Worm (Caenorhabditis elegans): Measurements from ENCODE around the gene Y55F3BR.11.

The Y55F3BR.11 gene

ce11 chrIV:854357-855269 lies at the start of gene Y55F3BR.11, which contains the start of gene lem-4:
Gene Y55F3BR.11 (plus strand): TSS chrIV:855219.
Gene lem-4 (minus strand): TSS chrIV:854780.
- TF ChIP-seq sdz-12 (GFP tag; optimal IDR thresholded peaks at IDR 0.05) = no peak
- TF ChIP-seq zfp-2 (tag; optimal IDR thresholded peaks at IDR 0.05) = no peak
- no peak for TF ChIP-seq pha-4 (GFP tag; IDR thresholded peaks at IDR 0.05)
- no peak for TF ChIP-seq pha-4 (tag; optimal IDR thresholded peaks at IDR 0.05)
- TF ChIP-seq lin-13 (GFP tag; optimal IDR thresholded peaks at IDR 0.05) = no peak
- no peak for TF ChIP-seq daf-19 (GFP tag; conservative IDR thresholded peaks at IDR 0.05)
- TF ChIP-seq pqm-1 (tag; optimal IDR thresholded peaks at IDR 0.05) = peak; percentile 30
- no peak for TF ChIP-seq dmd-6 (GFP tag; IDR thresholded peaks at IDR 0.05)
- no peak for TF ChIP-seq daf-16 (GFP tag; optimal IDR thresholded peaks at IDR 0.05)
- peak; percentile 44 for TF ChIP-seq daf-16 (tag; optimal IDR thresholded peaks at IDR 0.05)
- peak; percentile 8 for TF ChIP-seq rbr-2 (tag; optimal IDR thresholded peaks at IDR 0.05)
- peak; percentile 91 for TF ChIP-seq dpl-1 (GFP tag; optimal IDR thresholded peaks at IDR 0.05)
- TF ChIP-seq unc-62 (GFP tag; optimal IDR thresholded peaks at IDR 0.05 in 1 of 2) = no peak
- TF ChIP-seq unc-62 (tag; optimal IDR thresholded peaks at IDR 0.05) = no peak
- no peak for TF ChIP-seq mdt-29 (GFP tag; IDR thresholded peaks at IDR 0.05)
- peak; percentile 99 for TF ChIP-seq T20F7.1 (GFP tag; optimal IDR thresholded peaks at IDR 0.05)
- TF ChIP-seq ztf-7 (tag; optimal IDR thresholded peaks at IDR 0.05) = no peak
- TF ChIP-seq Y105C5A.15 (GFP tag; IDR thresholded peaks at IDR 0.05) = no peak
- no peak for TF ChIP-seq cey-2 (tag; optimal IDR thresholded peaks at IDR 0.05; ENCODE audit: borderline replicate concordance, insufficient read depth)
- TF ChIP-seq Y48G9A.11 (GFP tag; IDR thresholded peaks at IDR 0.05) = peak; percentile 96
- TF ChIP-seq dve-1 (tag; optimal IDR thresholded peaks at IDR 0.05; ENCODE audit: insufficient read depth) = peak; percentile 24
- no peak for TF ChIP-seq nhr-25 (tag; optimal IDR thresholded peaks at IDR 0.05; ENCODE audit: borderline replicate concordance, insufficient read depth)
- TF ChIP-seq daf-8 (GFP tag; IDR thresholded peaks at IDR 0.05) = no peak
- no peak for TF ChIP-seq duxl-1 (tag; optimal IDR thresholded peaks at IDR 0.05; ENCODE audit: poor library complexity)
- TF ChIP-seq hlh-30 (tag; optimal IDR thresholded peaks at IDR 0.05; ENCODE audit: insufficient read depth) = peak; percentile 53
- no peak for TF ChIP-seq nhr-41 (GFP tag; IDR thresholded peaks at IDR 0.05)
- TF ChIP-seq hmg-1.1 (GFP tag; IDR thresholded peaks at IDR 0.05) = peak; percentile 58; the same call in 1 of the 2 replicates
- TF ChIP-seq F10B5.3 (tag; optimal IDR thresholded peaks at IDR 0.05) = no peak
- no peak for TF ChIP-seq zag-1 (tag; optimal IDR thresholded peaks at IDR 0.05)
- no peak for TF ChIP-seq ceh-32 (tag; optimal IDR thresholded peaks at IDR 0.05; ENCODE audit: poor library complexity)
- peak in 1 of 2 experiments; percentile 37 for TF ChIP-seq hif-1 (tag; optimal IDR thresholded peaks at IDR 0.05)
- TF ChIP-seq F44E2.7 (GFP tag; IDR thresholded peaks at IDR 0.05) = no peak
- peak; percentile 35 for TF ChIP-seq mep-1 (tag; optimal IDR thresholded peaks at IDR 0.05)
- no peak for TF ChIP-seq lin-1 (GFP tag; IDR thresholded peaks at IDR 0.05)
- no peak for TF ChIP-seq dmd-8 (GFP tag; IDR thresholded peaks at IDR 0.05)
- no peak for TF ChIP-seq nhr-42 (GFP tag; IDR thresholded peaks at IDR 0.05)
- TF ChIP-seq mes-2 (tag; optimal IDR thresholded peaks at IDR 0.05; ENCODE audit: poor library complexity, severe bottlenecking) = peak; percentile 78
- no peak for TF ChIP-seq unc-39 (tag; optimal IDR thresholded peaks at IDR 0.05)
- TF ChIP-seq lsy-2 (tag; optimal IDR thresholded peaks at IDR 0.05) = peak in 1 of 2 experiments; percentile 71
- TF ChIP-seq gei-8 (GFP tag; optimal IDR thresholded peaks at IDR 0.05) = no peak
- TF ChIP-seq hlh-11 (tag; optimal IDR thresholded peaks at IDR 0.05) = no peak
- TF ChIP-seq ceh-44 (GFP tag; IDR thresholded peaks at IDR 0.05) = no peak
- no peak for TF ChIP-seq zip-2 (tag; optimal IDR thresholded peaks at IDR 0.05)
- TF ChIP-seq lin-38 (GFP tag; IDR thresholded peaks at IDR 0.05) = peak; percentile 69
- no peak for TF ChIP-seq Y75B8A.6 (GFP tag; IDR thresholded peaks at IDR 0.05)
- no peak for TF ChIP-seq nhr-77 (tag; optimal IDR thresholded peaks at IDR 0.05)
- TF ChIP-seq nhr-111 (GFP tag; optimal IDR thresholded peaks at IDR 0.05) = no peak
